Fruit fly (Drosophila melanogaster): ENCODE data around the gene CG43089.

The CG43089 gene

dm6 chr3L:3705936-3706335, 7.9 kb upstream of the CG43089 start:
- no peak for TF ChIP-seq Hr96 (GFP tag; optimal IDR thresholded peaks at IDR 0.05)
- TF ChIP-seq CG7101 (tag; optimal IDR thresholded peaks at IDR 0.05) = no peak
- TF ChIP-seq kay (GFP tag; ENCODE audit: borderline replicate concordance) = no peak
- TF ChIP-seq toe (GFP tag; optimal IDR thresholded peaks at IDR 0.05) = no peak
- no peak for TF ChIP-seq ovo (GFP tag; optimal IDR thresholded peaks at IDR 0.05)
- no peak for TF ChIP-seq CG12768 (GFP tag; optimal IDR thresholded peaks at IDR 0.05)
- TF ChIP-seq CG33017 (tag; optimal IDR thresholded peaks at IDR 0.05) = no peak
- no peak for TF ChIP-seq cic (GFP tag; optimal IDR thresholded peaks at IDR 0.05)
- no peak for TF ChIP-seq CG5204 (GFP tag; optimal IDR thresholded peaks at IDR 0.05)
- TF ChIP-seq Clk (GFP tag; optimal IDR thresholded peaks at IDR 0.05) = no peak

dm6 chr3L:3706782-3707181, 7.0 kb upstream of the CG43089 start:
- no peak for TF ChIP-seq CG5204 (GFP tag; optimal IDR thresholded peaks at IDR 0.05)
- TF ChIP-seq pad (GFP tag; optimal IDR thresholded peaks at IDR 0.05) = no peak
- TF ChIP-seq CG7101 (tag; optimal IDR thresholded peaks at IDR 0.05) = no peak
- TF ChIP-seq tj (GFP tag; optimal IDR thresholded peaks at IDR 0.05) = no peak
- TF ChIP-seq CG7045 (GFP tag; optimal IDR thresholded peaks at IDR 0.05) = no peak
- no peak for TF ChIP-seq Clk (GFP tag; optimal IDR thresholded peaks at IDR 0.05)

- no peak for TF ChIP-seq CG14711 (tag; optimal IDR thresholded peaks at IDR 0.05)
- TF ChIP-seq ovo (GFP tag; optimal IDR thresholded peaks at IDR 0.05) = no peak
- TF ChIP-seq pad (GFP tag; optimal IDR thresholded peaks at IDR 0.05) = no peak
- no peak for TF ChIP-seq toe (GFP tag; optimal IDR thresholded peaks at IDR 0.05)
- no peak for TF ChIP-seq CG11617 (GFP tag; optimal IDR thresholded peaks at IDR 0.05)
- TF ChIP-seq CG7045 (GFP tag; optimal IDR thresholded peaks at IDR 0.05) = no peak
Observed at dm6 chr3L:3707929-3708328, 5.9 kb upstream of the CG43089 start.

- no peak for TF ChIP-seq Hr96 (GFP tag; optimal IDR thresholded peaks at IDR 0.05)
- TF ChIP-seq CG11617 (GFP tag; optimal IDR thresholded peaks at IDR 0.05) = no peak
- no peak for TF ChIP-seq tj (GFP tag; optimal IDR thresholded peaks at IDR 0.05)
- no peak for TF ChIP-seq pad (GFP tag; optimal IDR thresholded peaks at IDR 0.05)
- TF ChIP-seq ovo (GFP tag; optimal IDR thresholded peaks at IDR 0.05) = no peak
- no peak for TF ChIP-seq CG7101 (tag; optimal IDR thresholded peaks at IDR 0.05)
- TF ChIP-seq CG12768 (GFP tag; optimal IDR thresholded peaks at IDR 0.05) = no peak
- TF ChIP-seq bab1 (GFP tag; optimal IDR thresholded peaks at IDR 0.05) = no peak
- TF ChIP-seq CG7045 (GFP tag; optimal IDR thresholded peaks at IDR 0.05) = no peak
- TF ChIP-seq CG14711 (tag; optimal IDR thresholded peaks at IDR 0.05) = no peak
- no peak for TF ChIP-seq Clk (GFP tag; optimal IDR thresholded peaks at IDR 0.05)
- no peak for TF ChIP-seq Mnt (GFP tag; optimal IDR thresholded peaks at IDR 0.05)
- no peak for TF ChIP-seq kay (GFP tag; ENCODE audit: borderline replicate concordance)
- no peak for TF ChIP-seq CG1620 (GFP tag; optimal IDR thresholded peaks at IDR 0.05)
- no peak for TF ChIP-seq Crg-1 (GFP tag; optimal IDR thresholded peaks at IDR 0.05)
Observed at dm6 chr3L:3709358-3709757, 4.5 kb upstream of the CG43089 start.

- no peak for TF ChIP-seq pad (GFP tag; optimal IDR thresholded peaks at IDR 0.05)
- no peak for TF ChIP-seq CG7045 (GFP tag; optimal IDR thresholded peaks at IDR 0.05)
- TF ChIP-seq Mnt (GFP tag; optimal IDR thresholded peaks at IDR 0.05) = no peak
- TF ChIP-seq cnc (optimal IDR thresholded peaks at IDR 0.05) = no peak
- TF ChIP-seq toe (GFP tag; optimal IDR thresholded peaks at IDR 0.05) = no peak
- TF ChIP-seq cic (GFP tag; optimal IDR thresholded peaks at IDR 0.05) = no peak
- no peak for TF ChIP-seq CG5204 (GFP tag; optimal IDR thresholded peaks at IDR 0.05)
- TF ChIP-seq Hr96 (GFP tag; optimal IDR thresholded peaks at IDR 0.05) = no peak
- no peak for TF ChIP-seq CG7101 (tag; optimal IDR thresholded peaks at IDR 0.05)
- no peak for TF ChIP-seq ovo (GFP tag; optimal IDR thresholded peaks at IDR 0.05)
- no peak for TF ChIP-seq CG1620 (GFP tag; optimal IDR thresholded peaks at IDR 0.05)
- no peak for TF ChIP-seq CG11617 (GFP tag; optimal IDR thresholded peaks at IDR 0.05)
- TF ChIP-seq CG12768 (GFP tag; optimal IDR thresholded peaks at IDR 0.05) = no peak
- TF ChIP-seq tj (GFP tag; optimal IDR thresholded peaks at IDR 0.05) = no peak
- no peak for TF ChIP-seq CG33017 (tag; optimal IDR thresholded peaks at IDR 0.05)
- TF ChIP-seq Clk (GFP tag; optimal IDR thresholded peaks at IDR 0.05) = no peak
- TF ChIP-seq bab1 (GFP tag; optimal IDR thresholded peaks at IDR 0.05) = no peak
Observed at dm6 chr3L:3712914-3713313, 913 bp upstream of the CG43089 start.

- TF ChIP-seq CG7045 (GFP tag; optimal IDR thresholded peaks at IDR 0.05) = no peak
- no peak for TF ChIP-seq CG14711 (tag; optimal IDR thresholded peaks at IDR 0.05)
- TF ChIP-seq cic (GFP tag; optimal IDR thresholded peaks at IDR 0.05) = no peak
- TF ChIP-seq CG7101 (tag; optimal IDR thresholded peaks at IDR 0.05) = no peak
- TF ChIP-seq ovo (GFP tag; optimal IDR thresholded peaks at IDR 0.05) = no peak
- no peak for TF ChIP-seq CG11617 (GFP tag; optimal IDR thresholded peaks at IDR 0.05)
- no peak for TF ChIP-seq cnc (optimal IDR thresholded peaks at IDR 0.05)
- no peak for TF ChIP-seq pad (GFP tag; optimal IDR thresholded peaks at IDR 0.05)
- no peak for TF ChIP-seq CG1620 (GFP tag; optimal IDR thresholded peaks at IDR 0.05)
- TF ChIP-seq Clk (GFP tag; optimal IDR thresholded peaks at IDR 0.05) = no peak
- no peak for TF ChIP-seq Mnt (GFP tag; optimal IDR thresholded peaks at IDR 0.05)
- TF ChIP-seq toe (GFP tag; optimal IDR thresholded peaks at IDR 0.05) = no peak
- TF ChIP-seq CG33017 (tag; optimal IDR thresholded peaks at IDR 0.05) = no peak
- no peak for TF ChIP-seq bab1 (GFP tag; optimal IDR thresholded peaks at IDR 0.05)
- TF ChIP-seq Crg-1 (GFP tag; optimal IDR thresholded peaks at IDR 0.05) = no peak
- TF ChIP-seq kay (GFP tag; ENCODE audit: borderline replicate concordance) = no peak
Observed at dm6 chr3L:3726217-3726616, 12.4 kb downstream of the CG43089 start.

dm6 chr3L:3733039-3733599, 19.3 kb downstream of the CG43089 start:
- no peak for TF ChIP-seq Hr96 (GFP tag; optimal IDR thresholded peaks at IDR 0.05)
- TF ChIP-seq kay (GFP tag; ENCODE audit: borderline replicate concordance) = no peak
- TF ChIP-seq CG1620 (GFP tag; optimal IDR thresholded peaks at IDR 0.05) = no peak
- no peak for TF ChIP-seq bab1 (GFP tag; optimal IDR thresholded peaks at IDR 0.05)
- TF ChIP-seq CG33017 (tag; optimal IDR thresholded peaks at IDR 0.05) = no peak
- no peak for TF ChIP-seq toe (GFP tag; optimal IDR thresholded peaks at IDR 0.05)
- TF ChIP-seq Clk (GFP tag; optimal IDR thresholded peaks at IDR 0.05) = no peak
- TF ChIP-seq CG5204 (GFP tag; optimal IDR thresholded peaks at IDR 0.05) = no peak

Measured in whole organism, adult.